Worm (Caenorhabditis elegans): Measurements from ENCODE around the gene ZC190.4.

ce11 chrV:8661241-8661954, 4.5 kb upstream of the ZC190.4 start:
- TF ChIP-seq snpc-4 (GFP tag; optimal IDR thresholded peaks at IDR 0.05) (no peak), snpc-4 (tag; optimal IDR thresholded peaks at IDR 0.05) (no peak), nhr-120 (GFP tag; IDR thresholded peaks at IDR 0.05) (no peak), lsl-1 (GFP tag; optimal IDR thresholded peaks at IDR 0.05) (no peak), attf-6 (GFP tag; IDR thresholded peaks at IDR 0.05) (no peak), Y56A3A.18 (GFP tag; IDR thresholded peaks at IDR 0.05) (no peak), K12H6.12 (tag; optimal IDR thresholded peaks at IDR 0.05) (no peak)

All from whole organism, young adult.